Fruit fly (Drosophila melanogaster): ENCODE data around the gene CG32228.

Gene CG32228

DNA sequence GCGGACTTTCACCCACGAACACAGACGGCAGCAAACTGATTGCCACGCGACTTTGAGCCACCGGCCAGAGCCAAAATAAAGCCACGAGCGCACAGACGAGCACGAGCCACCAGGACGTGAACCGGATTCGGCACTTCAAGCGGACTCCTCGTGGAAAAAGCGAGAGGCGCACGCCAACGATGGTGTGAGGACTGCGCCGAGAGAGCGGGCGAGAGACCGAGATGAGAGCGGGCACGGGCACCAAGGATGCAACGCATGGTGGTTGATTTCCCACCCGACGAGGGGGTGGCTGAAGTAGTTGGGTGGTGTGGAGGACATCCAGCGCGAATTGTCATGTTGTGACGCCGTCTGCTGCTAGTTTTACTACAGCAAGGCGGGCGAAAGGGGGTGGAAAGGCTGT is 29.5 kb downstream of the CG32228 start, which contains the start of gene gogo (continued):
- TF ChIP-seq CG17186 (GFP tag; optimal IDR thresholded peaks at IDR 0.05) (no peak), Lim3 (GFP tag; IDR thresholded peaks at IDR 0.05) (no peak), CG12744 (GFP tag; optimal IDR thresholded peaks at IDR 0.05) (no peak), Dbx (GFP tag; IDR thresholded peaks at IDR 0.05) (no peak), CG6854 (GFP tag; optimal IDR thresholded peaks at IDR 0.05) (no peak), zf30C (GFP tag; optimal IDR thresholded peaks at IDR 0.05) (no peak), odd (GFP tag; optimal IDR thresholded peaks at IDR 0.05) (no peak), CG3281 (GFP tag; optimal IDR thresholded peaks at IDR 0.05) (no peak), CG13123 (GFP tag; optimal IDR thresholded peaks at IDR 0.05) (no peak), CG8765 (GFP tag; IDR thresholded peaks at IDR 0.05) (no peak), oc (tag; optimal IDR thresholded peaks at IDR 0.05) (no peak), dpn (GFP tag; optimal IDR thresholded peaks at IDR 0.05) (no peak), ro (GFP tag; IDR thresholded peaks at IDR 0.05) (no peak), CG15479 (GFP tag; optimal IDR thresholded peaks at IDR 0.05) (no peak), hkb (optimal IDR thresholded peaks at IDR 0.05) (no peak), hkb (GFP tag; IDR thresholded peaks at IDR 0.05) (no peak), H2.0 (GFP tag; IDR thresholded peaks at IDR 0.05) (no peak), CG14667 (GFP tag; IDR thresholded peaks at IDR 0.05) (no peak), h (optimal IDR thresholded peaks at IDR 0.05) (no peak), CG6765 (GFP tag; optimal IDR thresholded peaks at IDR 0.05) (no peak), gfzf (GFP tag; optimal IDR thresholded peaks at IDR 0.05) (no peak), crol (GFP tag; IDR thresholded peaks at IDR 0.05) (peak; percentile 57; the same call in 1 of the 2 replicates), lbe (GFP tag; optimal IDR thresholded peaks at IDR 0.05) (no peak), crp (GFP tag; optimal IDR thresholded peaks at IDR 0.05) (no peak), CG10147 (GFP tag; optimal IDR thresholded peaks at IDR 0.05) (no peak), CG4360 (GFP tag; IDR thresholded peaks at IDR 0.05) (no peak), Bgb (GFP tag; IDR thresholded peaks at IDR 0.05; ENCODE audit: partially characterized antibody) (peak; percentile 38; the same call in 1 of the 2 replicates), chinmo (GFP tag; IDR thresholded peaks at IDR 0.05; ENCODE audit: partially characterized antibody) (0 out of 4 replicates have a peak, but pooled peaks have one; percentile 74), Hr78 (GFP tag; optimal IDR thresholded peaks at IDR 0.05) (no peak), CG17328 (GFP tag; IDR thresholded peaks at IDR 0.05) (no peak), Med (GFP tag) (no peak), Xbp1 (GFP tag; optimal IDR thresholded peaks at IDR 0.05) (no peak), row (GFP tag; IDR thresholded peaks at IDR 0.05) (no peak), sqz (GFP tag; optimal IDR thresholded peaks at IDR 0.05) (no peak), slp2 (GFP tag; optimal IDR thresholded peaks at IDR 0.05) (no peak), CG4854 (GFP tag; optimal IDR thresholded peaks at IDR 0.05) (no peak), unpg (GFP tag; optimal IDR thresholded peaks at IDR 0.05) (no peak), CG16813 (GFP tag; IDR thresholded peaks at IDR 0.05; ENCODE audit: partially characterized antibody) (no peak), CG10959 (GFP tag; IDR thresholded peaks at IDR 0.05) (no peak), CG31388 (GFP tag; optimal IDR thresholded peaks at IDR 0.05) (no peak), salm (tag; optimal IDR thresholded peaks at IDR 0.05) (no peak), CG15514 (GFP tag; optimal IDR thresholded peaks at IDR 0.05) (peak; percentile 34), vnd (GFP tag; IDR thresholded peaks at IDR 0.05; ENCODE audit: partially characterized antibody) (no peak), CG2202 (tag; optimal IDR thresholded peaks at IDR 0.05) (no peak), CG3995 (GFP tag; optimal IDR thresholded peaks at IDR 0.05) (no peak), phol (tag; optimal IDR thresholded peaks at IDR 0.05) (no peak), Six4 (GFP tag; optimal IDR thresholded peaks at IDR 0.05) (no peak), Fer3 (tag; optimal IDR thresholded peaks at IDR 0.05) (no peak), Nf-YA (GFP tag; IDR thresholded peaks at IDR 0.05) (no peak), ap (GFP tag; IDR thresholded peaks at IDR 0.05) (no peak), sens (GFP tag) (peak; percentile 86), grau (tag; optimal IDR thresholded peaks at IDR 0.05) (no peak)
